Worm (Caenorhabditis elegans) whole organism, mixed stage, embryonic: ENCODE results near the gene abi-1.

ENCODE experiments used
- bed-3 ChIP-seq: fragments of 200-800 bp; sonication (Bioruptor generic); optimal IDR thresholded peaks from 3 replicates; lab custom pipeline; 2018; ENCODE audit warnings: mild to moderate bottlenecking, missing genetic modification characterization, moderate library complexity, missing compliant biosample characterization
- ceh-39 ChIP-seq: fragments of 150-350 bp; optimal IDR thresholded peaks from 2 replicates; lab custom pipeline; 2014; ENCODE audit warnings: missing biosample characterization, missing genetic modification characterization
- ces-1 ChIP-seq: fragments of 150-350 bp; optimal IDR thresholded peaks from 2 replicates; lab custom pipeline; 2014; ENCODE audit warnings: missing biosample characterization, missing genetic modification reagents, missing genetic modification characterization
- lin-13 ChIP-seq: fragments of 150-350 bp; optimal IDR thresholded peaks from 2 replicates; lab custom pipeline; 2014; ENCODE audit warnings: missing biosample characterization, missing genetic modification characterization
- mab-5 ChIP-seq: fragments of 150-350 bp; optimal IDR thresholded peaks from 2 replicates; lab custom pipeline; 2014; ENCODE audit warnings: missing biosample characterization, missing genetic modification characterization
- nhr-237 ChIP-seq: fragments of 150-350 bp; optimal IDR thresholded peaks from 2 replicates; lab custom pipeline; 2014; ENCODE audit warnings: missing biosample characterization, missing genetic modification characterization
- nhr-76 ChIP-seq: sonication (generic microtip); optimal IDR thresholded peaks from 2 replicates; lab custom pipeline; 2017; ENCODE audit warnings: missing biosample characterization, missing genetic modification characterization
- pha-4 ChIP-seq: fragments of 150-350 bp; optimal IDR thresholded peaks from 2 replicates; lab custom pipeline; 2018; ENCODE audit warnings: missing biosample characterization, missing genetic modification reagents, missing genetic modification characterization
- snpc-4 ChIP-seq: fragments of 150-350 bp; optimal IDR thresholded peaks from 2 replicates; lab custom pipeline; 2014; ENCODE audit warnings: missing biosample characterization, missing genetic modification characterization
- unc-62 ChIP-seq: fragments of 150-350 bp; optimal IDR thresholded peaks from 2 replicates; lab custom pipeline; 2014; ENCODE audit warnings: missing biosample characterization, missing genetic modification reagents, missing genetic modification characterization

DNA sequence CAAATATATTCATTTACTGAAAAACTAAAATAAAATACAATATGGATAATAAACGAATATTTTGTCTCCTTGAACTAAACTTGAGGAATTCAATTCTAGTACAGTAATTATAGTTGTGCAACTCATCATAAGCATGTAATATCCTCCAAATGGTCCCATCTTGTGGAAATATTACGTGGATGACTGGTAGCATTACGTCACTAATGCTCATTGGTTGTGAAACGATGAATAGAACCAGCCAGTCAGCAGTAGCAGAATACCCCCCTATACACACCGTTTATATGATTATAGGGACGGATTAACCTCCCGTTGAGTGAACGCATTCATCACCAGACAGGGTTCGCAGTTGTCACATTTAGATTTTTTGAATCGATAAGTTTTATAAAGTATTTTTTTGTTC, 25.8 kb upstream of the abi-1 start:
- TF ChIP-seq nhr-76 (tag; lab: Kevin White, UChicago) = no peak
- peak; percentile 23 for TF ChIP-seq unc-62
- no peak for TF ChIP-seq snpc-4 (tag; lab: Kevin White, UChicago)
- no peak for TF ChIP-seq nhr-237 (tag; lab: Kevin White, UChicago)
- TF ChIP-seq bed-3 (GFP tag; lab: Kevin White, UChicago) = no peak
- no peak for TF ChIP-seq mab-5 (tag; lab: Kevin White, UChicago)
- peak; percentile 50 for TF ChIP-seq ceh-39 (tag; lab: Kevin White, UChicago)
- TF ChIP-seq lin-13 (tag; lab: Kevin White, UChicago) = no peak
- peak; percentile 26 for TF ChIP-seq ces-1 (GFP tag; lab: Kevin White, UChicago)
- no peak for TF ChIP-seq pha-4 (tag; lab: Kevin White, UChicago)
